Fruit fly (Drosophila melanogaster): ENCODE results near the gene endos.

The endos gene

dm6 chr3L:14003297-14004040, 28.0 kb downstream of the endos start:
- no peak for TF ChIP-seq CTCF (optimal IDR thresholded peaks at IDR 0.05)
- TF ChIP-seq CG8478 (optimal IDR thresholded peaks at IDR 0.05): no peak

dm6 chr3L:14002524-14003135, 28.9 kb downstream of the endos start:
- TF ChIP-seq CG8478 (optimal IDR thresholded peaks at IDR 0.05) (no peak), CTCF (optimal IDR thresholded peaks at IDR 0.05) (peak in 1 of 2 experiments; percentile 4)

dm6 chr3L:14001658-14002523, 29.6 kb downstream of the endos start, which contains the start of the genes Nprl3 and upSET:
Gene Nprl3 (minus strand): TSS chr3L:14001880.
Gene upSET (plus strand): TSS chr3L:14002127.
- TF ChIP-seq CTCF (optimal IDR thresholded peaks at IDR 0.05) (no peak), CG8478 (optimal IDR thresholded peaks at IDR 0.05) (no peak)

DNA sequence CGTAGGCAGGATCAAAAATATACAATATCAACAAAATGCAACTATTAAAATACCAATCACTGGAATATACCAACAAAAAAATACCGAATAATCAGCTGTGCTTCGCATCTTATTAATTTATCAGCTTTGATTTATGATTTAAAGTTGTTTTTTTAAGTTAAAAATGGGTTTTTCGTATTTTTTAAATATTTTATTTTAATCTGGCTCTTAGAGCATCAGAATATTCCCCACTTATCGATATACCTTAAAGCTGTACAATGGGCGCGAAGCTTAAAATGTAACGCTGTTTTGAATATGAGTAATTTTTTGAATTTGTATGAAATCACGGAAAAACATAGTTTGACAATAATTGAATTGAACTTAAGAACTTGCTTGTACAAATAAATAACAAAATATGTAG, 32.3 kb downstream of the endos start, which contains the start of gene CG17359:
TSS of gene CG17359 (minus strand) at position 48 of the 400 bp plus-strand sequence.
- TF ChIP-seq CG8478 (optimal IDR thresholded peaks at IDR 0.05) (no peak), CTCF (optimal IDR thresholded peaks at IDR 0.05) (no peak)

dm6 chr3L:13996992-13997391, 34.5 kb downstream of the endos start, which contains the start of gene CG17361:
Gene CG17361 (plus strand): TSS chr3L:13997191.
- TF ChIP-seq CTCF (optimal IDR thresholded peaks at IDR 0.05): no peak
- TF ChIP-seq CG8478 (optimal IDR thresholded peaks at IDR 0.05): no peak

DNA sequence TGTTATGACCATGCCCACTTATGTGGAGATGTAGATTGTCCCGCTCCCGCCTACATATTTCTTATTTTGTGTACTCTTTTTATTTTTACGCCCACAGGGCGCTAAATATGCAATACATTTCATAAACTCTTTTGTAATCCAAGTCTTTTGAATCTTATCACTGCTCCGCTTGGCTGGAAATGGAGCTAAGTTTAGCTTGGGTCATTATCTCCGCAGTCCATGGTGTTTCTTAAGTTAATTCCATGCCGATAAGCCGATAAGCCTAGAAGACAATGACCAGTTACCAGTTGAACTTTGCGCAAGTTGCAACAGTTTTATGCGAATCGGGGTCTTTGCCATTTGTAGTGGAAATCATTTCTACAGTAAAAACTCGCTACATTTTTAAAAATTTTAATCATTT, 35.1 kb downstream of the endos start:
- TF ChIP-seq CG8478 (optimal IDR thresholded peaks at IDR 0.05) (no peak), CTCF (optimal IDR thresholded peaks at IDR 0.05) (no peak)

DNA sequence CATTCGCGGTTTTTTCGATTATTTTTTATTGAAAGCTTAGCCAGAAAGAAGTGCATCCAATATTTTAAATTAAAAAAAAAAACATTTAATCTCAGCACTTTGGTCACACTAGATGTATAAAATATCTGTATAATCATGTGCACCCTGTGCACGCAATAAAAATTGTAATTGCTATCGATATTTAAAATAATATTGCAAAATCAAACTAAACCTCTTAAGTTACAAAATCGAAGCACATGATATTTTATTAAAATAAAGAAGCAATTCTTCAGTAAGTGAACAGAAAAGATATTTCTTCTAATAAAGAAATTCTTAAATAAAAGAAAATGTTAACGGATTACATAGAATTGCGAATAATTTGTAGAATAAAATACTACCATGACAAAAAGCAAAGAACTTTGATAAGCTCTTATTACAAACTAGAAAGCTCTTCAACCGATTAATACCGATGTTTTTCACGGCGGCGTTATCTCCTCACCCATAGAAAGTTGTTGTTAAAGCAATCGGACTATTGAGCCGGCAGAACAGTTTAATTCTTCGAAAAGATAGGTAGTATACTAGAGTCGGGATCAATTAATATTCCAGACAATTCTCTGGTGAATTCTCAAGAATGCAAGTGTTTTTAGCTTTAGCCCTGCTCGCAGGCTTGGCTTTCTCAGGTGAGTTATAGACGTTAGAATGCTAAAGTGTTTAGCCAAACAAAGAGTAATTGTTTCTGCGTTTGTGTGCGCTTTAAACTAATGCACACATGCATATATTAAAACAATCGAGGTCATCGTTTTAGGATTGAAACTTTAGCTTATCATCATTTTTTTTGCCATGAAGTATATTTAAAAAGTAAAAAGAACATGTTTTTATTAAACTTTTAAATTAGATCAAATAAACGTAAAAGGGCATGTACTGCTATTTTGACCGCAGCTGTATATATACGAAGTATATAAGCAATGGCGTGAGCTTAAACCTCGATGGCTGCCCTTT, 37.5 kb downstream of the endos start, which contains the start of gene CtsK1:
TSS of gene CtsK1 (plus strand) at position 490 of the 978 bp plus-strand sequence.
- TF ChIP-seq CG8478 (optimal IDR thresholded peaks at IDR 0.05) (no peak), CTCF (optimal IDR thresholded peaks at IDR 0.05) (no peak)

DNA sequence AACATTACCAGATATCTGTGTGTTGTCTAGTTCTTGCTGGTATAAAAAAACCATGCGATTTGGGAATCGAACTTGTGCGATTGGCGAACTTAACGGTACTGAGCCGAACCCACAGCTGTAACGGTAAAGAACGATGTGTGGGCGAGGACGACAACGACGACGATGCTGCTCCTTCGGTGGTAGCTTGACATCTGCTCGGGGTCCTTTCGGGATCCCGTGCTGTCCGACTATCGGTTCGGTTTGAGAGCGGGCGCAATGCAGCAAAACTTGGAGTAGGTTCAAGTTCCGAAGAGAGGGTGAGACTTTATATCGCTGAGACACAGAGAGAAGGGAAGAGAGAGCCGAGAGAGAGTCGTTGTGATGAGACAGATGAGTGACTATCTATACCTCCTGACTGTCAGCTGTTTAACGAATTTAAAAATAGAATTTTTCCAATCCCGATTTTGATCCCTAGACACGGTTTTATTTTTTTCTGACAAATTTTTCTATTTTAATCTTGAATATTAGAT, 38.2 kb downstream of the endos start, which contains the start of gene CG17364:
TSS of gene CG17364 (minus strand) at position 168 of the 509 bp plus-strand sequence.
- TF ChIP-seq CTCF (optimal IDR thresholded peaks at IDR 0.05) (no peak), CG8478 (optimal IDR thresholded peaks at IDR 0.05) (no peak)

DNA sequence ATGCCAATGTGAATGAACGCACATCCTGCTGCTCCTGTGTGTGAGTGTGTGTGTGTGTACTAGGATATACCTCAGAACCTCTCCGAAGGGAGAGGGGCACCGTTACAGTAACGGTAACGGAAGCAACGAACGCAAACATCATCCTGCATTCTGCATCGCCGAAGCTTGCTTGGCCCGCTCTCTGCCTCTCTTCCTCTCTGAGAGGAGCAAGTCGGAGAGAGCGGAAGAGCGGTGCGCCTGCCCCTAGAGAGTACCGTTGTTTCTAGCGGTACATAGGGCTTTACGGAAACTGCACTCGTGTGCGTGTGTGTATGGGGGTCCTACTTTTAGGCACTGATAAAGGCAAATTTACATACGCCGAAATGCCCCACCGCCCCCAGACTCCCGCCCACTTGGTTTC, 40.2 kb downstream of the endos start:
- TF ChIP-seq CG8478 (optimal IDR thresholded peaks at IDR 0.05) (no peak), CTCF (optimal IDR thresholded peaks at IDR 0.05) (no peak)

dm6 chr3L:13987578-13987977, 43.9 kb downstream of the endos start, which contains the start of gene CG9040:
Gene CG9040 (plus strand): TSS chr3L:13987878.
- TF ChIP-seq CTCF (optimal IDR thresholded peaks at IDR 0.05) (no peak), CG8478 (optimal IDR thresholded peaks at IDR 0.05) (no peak)

DNA sequence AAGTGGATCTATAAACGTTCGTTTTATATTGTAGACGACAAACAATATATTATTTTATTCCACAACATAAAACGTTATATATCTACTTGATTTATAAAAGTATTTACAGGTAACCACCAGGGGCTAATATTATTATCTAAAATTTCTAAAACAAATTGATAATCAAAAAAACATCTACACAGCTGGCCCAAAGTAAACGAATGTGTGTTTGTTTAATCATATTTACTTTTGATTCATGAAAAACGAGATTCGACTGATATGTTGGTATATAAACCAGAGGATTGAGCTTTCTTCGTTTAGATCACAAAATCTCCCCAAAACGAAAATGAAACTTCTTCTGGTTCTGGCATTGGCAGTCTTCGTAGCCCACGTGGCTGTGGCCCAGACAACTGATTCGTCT, 45.2 kb downstream of the endos start, which contains the start of gene CG17362:
TSS of gene CG17362 (plus strand) at position 291 of the 400 bp plus-strand sequence.
- no peak for TF ChIP-seq CTCF (optimal IDR thresholded peaks at IDR 0.05)
- no peak for TF ChIP-seq CG8478 (optimal IDR thresholded peaks at IDR 0.05)

- TF ChIP-seq CG8478 (optimal IDR thresholded peaks at IDR 0.05) (no peak), CTCF (optimal IDR thresholded peaks at IDR 0.05) (no peak)
Measured at dm6 chr3L:13982516-13982915, 49.0 kb downstream of the endos start.
